Worm (Caenorhabditis elegans) whole organism, L4/young adult: Measurements from ENCODE around the gene K08H2.3.

Source experiments
- W03F9.2 ChIP-seq: fragments of 150-350 bp; optimal IDR thresholded peaks from 2 replicates; lab custom pipeline; 2014; ENCODE audit warnings: missing biosample characterization, missing genetic modification characterization
- him-1 ChIP-seq: sonication (generic microtip); optimal IDR thresholded peaks from 2 replicates; lab custom pipeline; 2016; ENCODE audit warnings: missing genotype, missing genetic modification reagents, missing genetic modification characterization, missing compliant biosample characterization

DNA sequence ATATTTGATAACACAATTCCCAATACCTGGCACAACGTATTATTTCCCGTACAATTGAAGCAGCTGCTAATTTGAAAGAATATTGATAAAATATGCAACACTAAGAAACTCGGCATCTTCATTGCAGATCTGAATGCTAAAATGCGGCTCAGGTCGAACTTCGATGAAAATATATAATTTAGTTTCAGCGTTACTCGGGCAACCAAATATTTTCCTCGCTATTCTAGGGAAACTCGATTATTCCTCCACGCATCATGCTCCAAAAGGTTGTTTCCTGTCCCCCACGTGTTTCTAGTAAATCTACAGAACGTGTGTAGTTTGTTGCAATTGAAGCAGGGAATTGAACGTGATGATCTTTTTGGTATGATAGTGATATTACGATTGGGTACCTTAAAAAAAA lies 11.9 kb downstream of the K08H2.3 start:
- TF ChIP-seq W03F9.2 (tag; lab: Kevin White, UChicago) (no peak), him-1 (tag; lab: Kevin White, UChicago) (no peak)
